Fruit fly (Drosophila melanogaster): ENCODE data around the gene Lk6.

The Lk6 gene

dm6 chr3R:11764279-11764880 lies at the start of gene Lk6 (continued):
- no peak for TF ChIP-seq abd-A (tag; optimal IDR thresholded peaks at IDR 0.05)
- peak; percentile 34 for TF ChIP-seq CG6813 (GFP tag; optimal IDR thresholded peaks at IDR 0.05)
- no peak for TF ChIP-seq sisA (GFP tag; IDR thresholded peaks at IDR 0.05)
- TF ChIP-seq CG18599 (GFP tag; optimal IDR thresholded peaks at IDR 0.05): peak; percentile 77
- no peak for TF ChIP-seq Max (GFP tag; optimal IDR thresholded peaks at IDR 0.05)
- TF ChIP-seq CG8281 (tag; optimal IDR thresholded peaks at IDR 0.05): no peak
- no peak for TF ChIP-seq CG1529 (GFP tag; optimal IDR thresholded peaks at IDR 0.05)
- peak; percentile 68 for TF ChIP-seq CG11504 (tag; optimal IDR thresholded peaks at IDR 0.05)
- TF ChIP-seq Hmx (GFP tag; optimal IDR thresholded peaks at IDR 0.05): no peak
- peak; percentile 100 for TF ChIP-seq pzg (GFP tag; optimal IDR thresholded peaks at IDR 0.05)
- TF ChIP-seq ATbp (GFP tag; optimal IDR thresholded peaks at IDR 0.05): peak; percentile 34
- no peak for TF ChIP-seq Hr39 (optimal IDR thresholded peaks at IDR 0.05)
- TF ChIP-seq CG3726 (GFP tag; IDR thresholded peaks at IDR 0.05): no peak
- peak; percentile 93 for TF ChIP-seq CG33213 (GFP tag; optimal IDR thresholded peaks at IDR 0.05)
- TF ChIP-seq H2.0 (GFP tag; IDR thresholded peaks at IDR 0.05): no peak
- peak; percentile 25 for TF ChIP-seq vfl (GFP tag; optimal IDR thresholded peaks at IDR 0.05)
- TF ChIP-seq tll (GFP tag; optimal IDR thresholded peaks at IDR 0.05): no peak
- peak; percentile 78 for TF ChIP-seq nmo (GFP tag; optimal IDR thresholded peaks at IDR 0.05)
- TF ChIP-seq tgo (GFP tag; IDR thresholded peaks at IDR 0.05): no peak
- peak; percentile 34 for TF ChIP-seq CG12744 (GFP tag; optimal IDR thresholded peaks at IDR 0.05)
- TF ChIP-seq zfh1 (GFP tag; IDR thresholded peaks at IDR 0.05): no peak
- TF ChIP-seq Neu2 (GFP tag; optimal IDR thresholded peaks at IDR 0.05; ENCODE audit: borderline replicate concordance): no peak
- peak; percentile 73; the same call in 2 of the 3 replicates for TF ChIP-seq CG7357 (GFP tag; IDR thresholded peaks at IDR 0.05)
- TF ChIP-seq sug (tag; optimal IDR thresholded peaks at IDR 0.05): peak; percentile 67
- TF ChIP-seq esg (GFP tag; conservative IDR thresholded peaks at IDR 0.05): no peak
- no peak for TF ChIP-seq CG32767 (GFP tag; IDR thresholded peaks at IDR 0.05)
- TF ChIP-seq wor (GFP tag; IDR thresholded peaks at IDR 0.05): no peak
- no peak for TF ChIP-seq ash1 (GFP tag; optimal IDR thresholded peaks at IDR 0.05)
- peak; percentile 100 for TF ChIP-seq CG9797 (GFP tag; optimal IDR thresholded peaks at IDR 0.05)
- TF ChIP-seq TFAM (GFP tag; optimal IDR thresholded peaks at IDR 0.05): no peak
- peak; percentile 37 for TF ChIP-seq Atf-2 (GFP tag; optimal IDR thresholded peaks at IDR 0.05)
- no peak for TF ChIP-seq bowl (GFP tag; IDR thresholded peaks at IDR 0.05)
- TF ChIP-seq da (GFP tag; optimal IDR thresholded peaks at IDR 0.05): peak; percentile 5
- peak; percentile 45 for TF ChIP-seq MTF-1 (GFP tag; optimal IDR thresholded peaks at IDR 0.05; ENCODE audit: borderline replicate concordance)
- no peak for TF ChIP-seq CG5245 (GFP tag; optimal IDR thresholded peaks at IDR 0.05)
- TF ChIP-seq dmrt99B (tag; optimal IDR thresholded peaks at IDR 0.05): no peak
- TF ChIP-seq Fer3 (tag; optimal IDR thresholded peaks at IDR 0.05): peak; percentile 3
- no peak for TF ChIP-seq usp (GFP tag; optimal IDR thresholded peaks at IDR 0.05)
- peak; percentile 70 for TF ChIP-seq Side (GFP tag; optimal IDR thresholded peaks at IDR 0.05)
- TF ChIP-seq CG31388 (GFP tag; optimal IDR thresholded peaks at IDR 0.05): no peak
- no peak for TF ChIP-seq CG32772 (GFP tag; IDR thresholded peaks at IDR 0.05)
- no peak for TF ChIP-seq knrl (GFP tag; IDR thresholded peaks at IDR 0.05; ENCODE audit: partially characterized antibody)
- peak; percentile 60 for TF ChIP-seq stwl (tag; optimal IDR thresholded peaks at IDR 0.05)
- TF ChIP-seq fd3F (GFP tag; optimal IDR thresholded peaks at IDR 0.05): no peak
- TF ChIP-seq CG30431 (GFP tag; optimal IDR thresholded peaks at IDR 0.05): no peak
- peak; percentile 39 for TF ChIP-seq Hsf (GFP tag; optimal IDR thresholded peaks at IDR 0.05)
- peak; percentile 70 for TF ChIP-seq CG12071 (GFP tag; optimal IDR thresholded peaks at IDR 0.05)
- no peak for TF ChIP-seq ac (GFP tag; optimal IDR thresholded peaks at IDR 0.05)
- TF ChIP-seq CG6683 (GFP tag; optimal IDR thresholded peaks at IDR 0.05): no peak
- TF ChIP-seq lilli (GFP tag; optimal IDR thresholded peaks at IDR 0.05): peak; percentile 17
- TF ChIP-seq Hr3 (GFP tag; optimal IDR thresholded peaks at IDR 0.05): no peak
